Worm (Caenorhabditis elegans) whole organism, L4 larva: ENCODE results near the gene H20E11.3.

ENCODE experiments used
- F26F4.8 ChIP-seq: fragments of 200-800 bp; sonication (Bioruptor generic); conservative IDR thresholded peaks from 2 replicates; pipeline ENCODE4 v1.3.6; 2022; ENCODE audit warnings: missing genetic modification characterization, missing compliant biosample characterization
- F37D6.2 ChIP-seq: sonication (generic microtip); optimal IDR thresholded peaks from 2 replicates; lab custom pipeline; 2016; ENCODE audit warnings: mild to moderate bottlenecking, missing genetic modification characterization, missing compliant biosample characterization
- F44E2.7 ChIP-seq: fragments of 200-800 bp; sonication (Bioruptor generic); IDR thresholded peaks from 2 replicates; pipeline ENCODE4 v2.1.2; 2022; ENCODE audit warnings: missing genetic modification characterization, missing compliant biosample characterization
- F49E8.2 ChIP-seq: sonication (generic microtip); optimal IDR thresholded peaks from 2 replicates; lab custom pipeline; 2016; ENCODE audit warnings: missing compliant biosample characterization, mild to moderate bottlenecking, missing genetic modification characterization, borderline replicate concordance
- Y5F2A.4 ChIP-seq: fragments of 200-800 bp; sonication (Bioruptor generic); optimal IDR thresholded peaks from 2 replicates; lab custom pipeline; 2018; ENCODE audit warnings: mild to moderate bottlenecking, missing genetic modification characterization, missing compliant biosample characterization
- ZK546.5 ChIP-seq, 2 experiments: sonication (generic microtip); optimal IDR thresholded peaks; 2 replicates each; lab custom pipeline; 2017; ENCODE audit warnings: missing biosample characterization in 2 of 2, missing genetic modification characterization in 2 of 2
- ama-1 ChIP-seq: fragments of 150-350 bp; optimal IDR thresholded peaks from 2 replicates; lab custom pipeline; 2014; ENCODE audit warnings: inconsistent platforms, mixed read lengths
- arid-1 ChIP-seq: fragments of 200-800 bp; sonication (Bioruptor generic); conservative IDR thresholded peaks from 2 replicates; pipeline ENCODE4 v1.3.6; 2022; ENCODE audit warnings: missing genetic modification reagents, missing genetic modification characterization, missing compliant biosample characterization
- ceh-20 ChIP-seq: fragments of 200-800 bp; sonication (Bioruptor generic); IDR thresholded peaks from 2 replicates; pipeline ENCODE4 v1.3.6; 2022; ENCODE audit warnings: missing genetic modification reagents, missing genetic modification characterization, missing compliant biosample characterization
- ceh-28 ChIP-seq: fragments of 150-350 bp; optimal IDR thresholded peaks from 2 replicates; lab custom pipeline; 2014; ENCODE audit warnings: missing biosample characterization, missing genetic modification reagents, missing genetic modification characterization
- ceh-62 ChIP-seq: sonication (generic microtip); optimal IDR thresholded peaks from 2 replicates; lab custom pipeline; 2017; ENCODE audit warnings: missing biosample characterization, missing genetic modification characterization
- ces-1 ChIP-seq: fragments of 150-350 bp; sonication (generic microtip); optimal IDR thresholded peaks from 4 replicates; lab custom pipeline; 2014; ENCODE audit warnings: missing biosample characterization, missing genetic modification reagents, missing genetic modification characterization
- cey-2 ChIP-seq: sonication (generic microtip); optimal IDR thresholded peaks from 3 replicates; lab custom pipeline; 2017; ENCODE audit warnings: missing genetic modification characterization, mild to moderate bottlenecking, missing compliant biosample characterization, antibody characterized with exemption, borderline replicate concordance; ENCODE audit not compliant: insufficient read depth
- ctbp-1 ChIP-seq: fragments of 200-800 bp; sonication (Bioruptor generic); IDR thresholded peaks from 2 replicates; pipeline ENCODE4 v1.3.6; 2022; ENCODE audit warnings: missing genetic modification reagents, missing genetic modification characterization, missing compliant biosample characterization
- daf-12 ChIP-seq: fragments of 150-350 bp; optimal IDR thresholded peaks from 2 replicates; lab custom pipeline; 2014; ENCODE audit warnings: missing biosample characterization, missing genetic modification reagents, missing genetic modification characterization
- daf-19 ChIP-seq: fragments of 200-800 bp; sonication (Bioruptor generic); conservative IDR thresholded peaks from 2 replicates; pipeline ENCODE4 v1.3.6; 2022; ENCODE audit warnings: missing genetic modification characterization, missing compliant biosample characterization
- dmd-6 ChIP-seq: fragments of 200-800 bp; sonication (Bioruptor generic); IDR thresholded peaks from 2 replicates; pipeline ENCODE4 v1.3.6; 2022; ENCODE audit warnings: missing genetic modification reagents, missing genetic modification characterization, missing compliant biosample characterization
- dpl-1 ChIP-seq: fragments of 150-350 bp; optimal IDR thresholded peaks from 2 replicates; lab custom pipeline; 2014; ENCODE audit warnings: missing biosample characterization, missing genetic modification reagents, missing genetic modification characterization
- duxl-1 ChIP-seq: sonication (generic microtip); optimal IDR thresholded peaks from 2 replicates; lab custom pipeline; 2016; ENCODE audit warnings: mild to moderate bottlenecking, missing genetic modification characterization, moderate library complexity, missing compliant biosample characterization; ENCODE audit not compliant: poor library complexity
- egl-43 ChIP-seq: fragments of 200-800 bp; sonication (Bioruptor generic); IDR thresholded peaks from 2 replicates; pipeline ENCODE4 v1.3.6; 2022; ENCODE audit warnings: missing genetic modification reagents, missing genetic modification characterization, missing compliant biosample characterization
- fos-1 ChIP-seq: fragments of 150-350 bp; optimal IDR thresholded peaks from 2 replicates; lab custom pipeline; 2014; ENCODE audit warnings: missing biosample characterization, missing genetic modification characterization
- hif-1 ChIP-seq, 2 experiments: sonication (generic microtip); optimal IDR thresholded peaks; 2 replicates each; lab custom pipeline; 2016 to 2017; ENCODE audit warnings: missing compliant biosample characterization in 2 of 2, missing genetic modification characterization in 2 of 2, missing genetic modification reagents in 2 of 2, missing genotype in 2 of 2, mild to moderate bottlenecking in 1 of 2
- hmg-1.1 ChIP-seq: fragments of 200-800 bp; sonication (Bioruptor generic); IDR thresholded peaks from 2 replicates; pipeline ENCODE4 v1.3.6; 2022; ENCODE audit warnings: missing genetic modification reagents, missing genetic modification characterization, missing compliant biosample characterization
- lin-15B ChIP-seq: fragments of 150-350 bp; sonication (generic microtip); optimal IDR thresholded peaks from 3 replicates; lab custom pipeline; 2014; ENCODE audit warnings: missing biosample characterization, missing genetic modification characterization
- lin-39 ChIP-seq: fragments of 150-350 bp; optimal IDR thresholded peaks from 2 replicates; lab custom pipeline; 2014; ENCODE audit warnings: missing biosample characterization, missing genetic modification reagents, missing genetic modification characterization
- lir-3 ChIP-seq: sonication (generic microtip); optimal IDR thresholded peaks from 2 replicates; lab custom pipeline; 2016; ENCODE audit warnings: mild to moderate bottlenecking, missing genetic modification characterization, missing compliant biosample characterization
- lsy-2 ChIP-seq, 2 experiments: fragments of 150-350 bp in 1 of 2; sonication (generic microtip) in 1 of 2; optimal IDR thresholded peaks; 2 replicates each; lab custom pipeline; 2014 to 2017; ENCODE audit warnings: missing biosample characterization in 2 of 2, missing genetic modification characterization in 2 of 2
- madf-9 ChIP-seq: fragments of 200-800 bp; sonication (Bioruptor generic); conservative IDR thresholded peaks from 2 replicates; pipeline ENCODE4 v1.3.6; 2022; ENCODE audit warnings: missing genetic modification reagents, missing genetic modification characterization, missing compliant biosample characterization
- mep-1 ChIP-seq: fragments of 150-350 bp; sonication (generic microtip); optimal IDR thresholded peaks from 3 replicates; lab custom pipeline; 2014; ENCODE audit warnings: missing biosample characterization, missing genetic modification characterization
- mxl-2 ChIP-seq: fragments of 200-800 bp; sonication (Bioruptor generic); conservative IDR thresholded peaks from 2 replicates; pipeline ENCODE4 v1.3.6; 2022; ENCODE audit warnings: missing genetic modification reagents, missing genetic modification characterization, missing compliant biosample characterization
- mxl-3 ChIP-seq: fragments of 200-800 bp; sonication (Bioruptor generic); optimal IDR thresholded peaks from 2 replicates; lab custom pipeline; 2018; ENCODE audit warnings: mild to moderate bottlenecking, missing genetic modification characterization, missing compliant biosample characterization
- nhr-10 ChIP-seq: fragments of 150-350 bp; optimal IDR thresholded peaks from 2 replicates; lab custom pipeline; 2014; ENCODE audit warnings: missing biosample characterization, missing genetic modification characterization
- nhr-11 ChIP-seq: fragments of 150-350 bp; optimal IDR thresholded peaks from 2 replicates; lab custom pipeline; 2014; ENCODE audit warnings: missing biosample characterization, missing genetic modification characterization
- nhr-237 ChIP-seq: sonication (generic microtip); optimal IDR thresholded peaks from 2 replicates; lab custom pipeline; 2017; ENCODE audit warnings: missing biosample characterization, missing genetic modification characterization
- nhr-25 ChIP-seq: sonication (generic microtip); optimal IDR thresholded peaks from 2 replicates; lab custom pipeline; 2017; ENCODE audit warnings: missing genetic modification characterization, mild to moderate bottlenecking, missing compliant biosample characterization, antibody characterized with exemption, moderate library complexity, borderline replicate concordance; ENCODE audit not compliant: insufficient read depth
- nhr-42 ChIP-seq: fragments of 200-800 bp; sonication (Bioruptor generic); IDR thresholded peaks from 2 replicates; pipeline ENCODE4 v1.3.6; 2022; ENCODE audit warnings: missing genetic modification characterization, missing compliant biosample characterization
- nhr-76 ChIP-seq: fragments of 150-350 bp; optimal IDR thresholded peaks from 2 replicates; lab custom pipeline; 2014; ENCODE audit warnings: missing biosample characterization, missing genetic modification characterization
- pha-4 ChIP-seq, 2 experiments: fragments of 150-350 bp in 1 of 2; fragments of 200-800 bp in 1 of 2; sonication (Bioruptor generic) in 1 of 2; IDR thresholded peaks in 1 of 2; optimal IDR thresholded peaks in 1 of 2; 2 replicates each; pipeline versions ENCODE4 v1.3.6 to Lab custom; 2014 to 2022; ENCODE audit warnings: missing genetic modification characterization in 2 of 2, missing genetic modification reagents in 2 of 2, missing biosample characterization in 1 of 2, missing compliant biosample characterization in 1 of 2
- rbr-2 ChIP-seq: sonication (generic microtip); optimal IDR thresholded peaks from 2 replicates; lab custom pipeline; 2016; ENCODE audit warnings: missing genotype, missing genetic modification characterization, missing compliant biosample characterization
- saeg-2 ChIP-seq: fragments of 200-800 bp; sonication (Bioruptor generic); IDR thresholded peaks from 2 replicates; pipeline ENCODE4 v1.3.6; 2022; ENCODE audit warnings: missing genetic modification reagents, missing genetic modification characterization, missing compliant biosample characterization
- set-16 ChIP-seq: fragments of 200-800 bp; sonication (Bioruptor generic); IDR thresholded peaks from 2 replicates; pipeline ENCODE4 v1.3.6; 2022; ENCODE audit warnings: missing genetic modification reagents, missing genetic modification characterization, missing compliant biosample characterization
- skn-1 ChIP-seq: fragments of 150-350 bp; optimal IDR thresholded peaks from 2 replicates; lab custom pipeline; 2014; ENCODE audit warnings: missing biosample characterization, missing genetic modification characterization
- tag-97 ChIP-seq: fragments of 200-800 bp; sonication (Bioruptor generic); IDR thresholded peaks from 2 replicates; pipeline ENCODE4 v1.3.6; 2022; ENCODE audit warnings: missing genetic modification characterization, missing compliant biosample characterization
- tra-1 ChIP-seq: fragments of 200-800 bp; sonication (Bioruptor generic); IDR thresholded peaks from 2 replicates; pipeline ENCODE4 v1.3.6; 2022; ENCODE audit warnings: missing genetic modification reagents, missing genetic modification characterization, missing compliant biosample characterization
- unc-62 ChIP-seq, 3 experiments: fragments of 150-350 bp in 1 of 3; sonication (generic microtip); optimal IDR thresholded peaks in 2 of 3; peaks in 1 of 3; 1 replicate in 1 of 3; 2 replicates in 2 of 3; lab custom pipeline; 2014 to 2017; ENCODE audit warnings: missing biosample characterization in 3 of 3, missing genetic modification characterization in 3 of 3, missing genetic modification reagents in 3 of 3, missing genotype in 1 of 3
- zfp-3 ChIP-seq: fragments of 200-800 bp; sonication (Bioruptor generic); conservative IDR thresholded peaks from 2 replicates; pipeline ENCODE4 v1.3.6; 2022; ENCODE audit warnings: missing genetic modification reagents, missing genetic modification characterization, missing compliant biosample characterization
- zip-11 ChIP-seq: fragments of 200-800 bp; sonication (Bioruptor generic); IDR thresholded peaks from 2 replicates; pipeline ENCODE4 v1.3.6; 2022; ENCODE audit warnings: missing genetic modification characterization, missing compliant biosample characterization
- ztf-11 ChIP-seq: fragments of 150-350 bp; optimal IDR thresholded peaks from 2 replicates; lab custom pipeline; 2014; ENCODE audit warnings: missing biosample characterization, missing genetic modification characterization

The H20E11.3 gene

DNA sequence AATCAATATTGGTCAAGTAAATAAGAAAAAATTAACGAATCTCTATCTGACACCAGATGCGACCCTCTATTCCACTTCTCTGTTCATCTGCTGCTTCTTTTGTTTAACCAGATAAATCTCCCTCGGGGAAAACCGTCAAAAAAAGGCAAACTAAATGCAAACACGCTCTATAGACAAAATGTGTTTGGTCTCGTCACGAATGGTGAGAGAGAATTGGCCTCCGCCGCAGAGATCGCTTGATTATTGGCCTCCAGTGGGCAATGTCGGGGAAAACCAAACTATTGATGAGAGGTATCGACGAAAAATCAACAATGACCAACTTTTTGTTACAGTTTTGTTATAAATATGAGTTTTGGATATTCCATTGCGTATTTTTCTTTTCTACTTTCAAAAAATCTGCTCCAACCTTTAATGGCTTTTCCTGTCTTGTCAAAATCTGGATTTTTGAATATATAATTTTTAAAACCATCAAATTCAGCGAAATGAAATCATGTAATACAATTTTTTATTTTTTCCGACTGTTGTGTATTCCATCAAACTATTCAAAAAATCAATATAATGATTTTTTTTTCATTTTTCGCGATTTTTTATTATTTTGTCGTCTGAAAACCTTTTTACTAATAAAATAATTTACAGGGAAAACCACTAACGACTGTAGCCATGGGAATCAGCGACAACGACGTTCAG lies 34.0 kb upstream of the H20E11.3 start, which contains the start of the genes C17H12.2 and vha-8 (continued):
- 0 out of 2 replicates have a peak, but pooled peaks have one; percentile 25 for TF ChIP-seq arid-1 (GFP tag; lab: Robert Waterston, UW)
- no peak for TF ChIP-seq saeg-2 (GFP tag; lab: Robert Waterston, UW)
- no peak for TF ChIP-seq ceh-62 (tag; lab: Kevin White, UChicago)
- peak; percentile 87 for TF ChIP-seq nhr-25 (tag; lab: Kevin White, UChicago)
- peak; percentile 88 for TF ChIP-seq dmd-6 (GFP tag; lab: Robert Waterston, UW)
- TF ChIP-seq Y5F2A.4, result no peak
- TF ChIP-seq lsy-2 (tag; optimal IDR thresholded peaks at IDR 0.05; lab: Kevin White, UChicago), result peak; percentile 83 to 94
- TF ChIP-seq hif-1 (tag; optimal IDR thresholded peaks at IDR 0.05; lab: Kevin White, UChicago), result peak in 1 of 2 experiments; percentile 69
- peak; percentile 89 for TF ChIP-seq hmg-1.1 (GFP tag; lab: Robert Waterston, UW)
- TF ChIP-seq lin-15B (tag; lab: Kevin White, UChicago), result peak; percentile 80
- TF ChIP-seq duxl-1 (tag; lab: Kevin White, UChicago), result no peak
- no peak for TF ChIP-seq lir-3 (tag; lab: Kevin White, UChicago)
- no peak for TF ChIP-seq skn-1 (tag; lab: Kevin White, UChicago)
- no peak for TF ChIP-seq ztf-11 (tag; lab: Kevin White, UChicago)
- TF ChIP-seq zfp-3, result 0 out of 2 replicates have a peak, but pooled peaks have one; percentile 50
- no peak for TF ChIP-seq zip-11 (GFP tag; lab: Robert Waterston, UW)
- TF ChIP-seq madf-9 (GFP tag; lab: Robert Waterston, UW), result peak; percentile 47; the same call in 1 of the 2 replicates
- peak; percentile 91 for TF ChIP-seq mxl-3 (GFP tag; lab: Kevin White, UChicago)
- peak; percentile 66 for TF ChIP-seq ctbp-1 (GFP tag; lab: Robert Waterston, UW)
- no peak for TF ChIP-seq cey-2 (tag; lab: Kevin White, UChicago)
- no peak for TF ChIP-seq mxl-2 (GFP tag; lab: Robert Waterston, UW)
- TF ChIP-seq nhr-42 (GFP tag; lab: Robert Waterston, UW), result no peak
- peak; percentile 1 to 30 for TF ChIP-seq ZK546.5 (tag; optimal IDR thresholded peaks at IDR 0.05; lab: Kevin White, UChicago)
- peak; percentile 60; the same call in 1 of the 2 replicates for TF ChIP-seq egl-43 (GFP tag; lab: Robert Waterston, UW)
- no peak for TF ChIP-seq daf-12 (tag; lab: Kevin White, UChicago)
- TF ChIP-seq nhr-10 (tag; lab: Kevin White, UChicago), result no peak
- TF ChIP-seq F37D6.2, result peak; percentile 56
- TF ChIP-seq F49E8.2 (tag; lab: Kevin White, UChicago), result no peak
- peak in 1 of 2 experiments; percentile 87 for TF ChIP-seq unc-62 (GFP tag; optimal IDR thresholded peaks at IDR 0.05 in 1 of 2; lab: Kevin White, UChicago)
- no peak for TF ChIP-seq unc-62 (tag; optimal IDR thresholded peaks at IDR 0.05; lab: Kevin White, UChicago)
- peak; percentile 77 for TF ChIP-seq pha-4 (GFP tag; IDR thresholded peaks at IDR 0.05; lab: Robert Waterston, UW)
- TF ChIP-seq pha-4 (tag; optimal IDR thresholded peaks at IDR 0.05; lab: Kevin White, UChicago), result peak; percentile 93
- TF ChIP-seq dpl-1 (GFP tag; lab: Kevin White, UChicago), result peak; percentile 85
- TF ChIP-seq set-16, result no peak
- TF ChIP-seq F44E2.7, result no peak
- TF ChIP-seq lin-39, result no peak
- no peak for TF ChIP-seq daf-19 (GFP tag; lab: Robert Waterston, UW)
- peak; percentile 97 for TF ChIP-seq mep-1 (tag; lab: Kevin White, UChicago)
- peak; percentile 90 for TF ChIP-seq rbr-2 (tag; lab: Kevin White, UChicago)
- TF ChIP-seq nhr-76 (tag; lab: Kevin White, UChicago), result peak; percentile 44
- 0 out of 2 replicates have a peak, but pooled peaks have one; percentile 41 for TF ChIP-seq tra-1 (GFP tag; lab: Robert Waterston, UW)
- no peak for TF ChIP-seq tag-97 (GFP tag; lab: Robert Waterston, UW)
- TF ChIP-seq ama-1 (lab: Kevin White, UChicago), result peak; percentile 89
- no peak for TF ChIP-seq nhr-237 (tag; lab: Kevin White, UChicago)
- no peak for TF ChIP-seq F26F4.8
- peak; percentile 54 for TF ChIP-seq ceh-28
- TF ChIP-seq fos-1 (tag; lab: Kevin White, UChicago), result peak; percentile 2
- peak; percentile 92 for TF ChIP-seq ceh-20
- TF ChIP-seq nhr-11 (tag; lab: Kevin White, UChicago), result peak; percentile 95
- TF ChIP-seq ces-1, result peak; percentile 60
